Fruit fly (Drosophila melanogaster) whole organism, wandering third instar larva: Measurements from ENCODE around the gene CG31100.
A peak's percentile ranks its signal among the peaks of the same experiment; 100 is the strongest.

ENCODE experiments used
- CG32264 ChIP-seq: fragments of 200-800 bp; sonication (Bioruptor generic); optimal IDR thresholded peaks from 2 replicates; lab custom pipeline; 2016; ENCODE audit warnings: missing biosample characterization, missing genetic modification characterization
- CG9705 ChIP-seq: fragments of 200-800 bp; sonication (Bioruptor generic); optimal IDR thresholded peaks from 2 replicates; lab custom pipeline; 2018; ENCODE audit warnings: missing biosample characterization, mild to moderate bottlenecking, missing genetic modification characterization
- CrebA ChIP-seq: fragments of 200-800 bp; sonication (Bioruptor generic); optimal IDR thresholded peaks from 2 replicates; lab custom pipeline; 2016; ENCODE audit warnings: missing biosample characterization, mild to moderate bottlenecking, missing genetic modification characterization, borderline replicate concordance
- Dfd ChIP-seq: fragments of >200 bp; optimal IDR thresholded peaks from 2 replicates; lab custom pipeline; 2017; ENCODE audit warnings: missing biosample characterization, missing genetic modification characterization
- Dif ChIP-seq: fragments of 200-275, 200-300 bp; sonication (Bioruptor generic); optimal IDR thresholded peaks from 2 replicates; lab custom pipeline; 2018; ENCODE audit warnings: missing biosample characterization, missing genetic modification characterization; ENCODE audit not compliant: partially characterized antibody
- GATAd ChIP-seq: sonication (Bioruptor generic); optimal IDR thresholded peaks from 2 replicates; lab custom pipeline; 2016; ENCODE audit warnings: missing biosample characterization, missing genetic modification characterization
- HLH106 ChIP-seq: fragments of 200-800 bp; optimal IDR thresholded peaks from 3 replicates; lab custom pipeline; 2019; ENCODE audit warnings: missing biosample characterization, mild to moderate bottlenecking, missing genetic modification characterization, moderate library complexity
- Hnf4 ChIP-seq: fragments of 200-800 bp; sonication (Bioruptor generic); optimal IDR thresholded peaks from 2 replicates; lab custom pipeline; 2016; ENCODE audit warnings: missing biosample characterization, mild to moderate bottlenecking, missing genetic modification characterization
- Hr78 ChIP-seq: fragments of >200 bp; optimal IDR thresholded peaks from 2 replicates; lab custom pipeline; 2017; ENCODE audit warnings: missing biosample characterization, missing genetic modification characterization
- Hr83 ChIP-seq: fragments of 200-300 bp; sonication (Bioruptor generic); optimal IDR thresholded peaks from 2 replicates; lab custom pipeline; 2016; ENCODE audit warnings: missing biosample characterization, mild to moderate bottlenecking, missing genetic modification characterization, moderate library complexity; ENCODE audit not compliant: poor library complexity, severe bottlenecking
- Jra ChIP-seq: sonication (Bioruptor generic); optimal IDR thresholded peaks from 2 replicates; lab custom pipeline; 2016; ENCODE audit warnings: missing biosample characterization, missing genetic modification characterization
- Mio ChIP-seq: sonication (Bioruptor generic); optimal IDR thresholded peaks from 2 replicates; lab custom pipeline; 2016; ENCODE audit warnings: missing biosample characterization, missing genetic modification characterization
- Myc ChIP-seq: fragments of >200 bp; optimal IDR thresholded peaks from 2 replicates; lab custom pipeline; 2017
- N ChIP-seq: fragments of >200 bp; optimal IDR thresholded peaks from 2 replicates; lab custom pipeline; 2018; ENCODE audit warnings: missing biosample characterization, missing external identifiers, missing genetic modification characterization
- OdsH ChIP-seq: fragments of 200-800 bp; sonication (Bioruptor generic); optimal IDR thresholded peaks from 2 replicates; lab custom pipeline; 2016; ENCODE audit warnings: missing biosample characterization, mild to moderate bottlenecking, missing genetic modification characterization
- Rel ChIP-seq, 2 experiments: fragments of 200-800 bp; sonication (Bioruptor generic) in 1 of 2; optimal IDR thresholded peaks; 2 replicates in 1 of 2; 3 replicates in 1 of 2; lab custom pipeline; 2016 to 2019; ENCODE audit warnings: mild to moderate bottlenecking in 2 of 2, missing biosample characterization in 2 of 2, missing genetic modification characterization in 2 of 2, moderate library complexity in 1 of 2
- Sp1 ChIP-seq: fragments of 200-800 bp; sonication (Bioruptor generic); optimal IDR thresholded peaks from 3 replicates; lab custom pipeline; 2019; ENCODE audit warnings: missing biosample characterization, mild to moderate bottlenecking, missing genetic modification characterization, moderate library complexity
- Vsx2 ChIP-seq: fragments of 200-300, 225-300 bp; sonication (Bioruptor generic); optimal IDR thresholded peaks from 2 replicates; lab custom pipeline; 2018; ENCODE audit warnings: missing biosample characterization, missing genetic modification characterization; ENCODE audit not compliant: partially characterized antibody
- br ChIP-seq: fragments of 200-800 bp; sonication (Bioruptor generic); optimal IDR thresholded peaks from 2 replicates; lab custom pipeline; 2016; ENCODE audit warnings: missing biosample characterization, missing genetic modification characterization
- brk ChIP-seq: fragments of 200-800 bp; sonication (Bioruptor generic); optimal IDR thresholded peaks from 2 replicates; lab custom pipeline; 2016; ENCODE audit warnings: missing biosample characterization, mild to moderate bottlenecking, missing genetic modification characterization
- dl ChIP-seq, 2 experiments: fragments of 175-275, 200-275 bp in 1 of 2; fragments of 200-275 bp in 1 of 2; sonication (Bioruptor generic); optimal IDR thresholded peaks; lab custom pipeline; 2018; ENCODE audit warnings: mild to moderate bottlenecking in 2 of 2, missing biosample characterization in 2 of 2, missing genetic modification characterization in 2 of 2, moderate library complexity in 2 of 2; ENCODE audit not compliant: partially characterized antibody in 2 of 2, insufficient read depth in 1 of 2
- dmrt93B ChIP-seq: fragments of 200-800 bp; sonication (Bioruptor generic); optimal IDR thresholded peaks from 2 replicates; lab custom pipeline; 2018; ENCODE audit warnings: missing biosample characterization, mild to moderate bottlenecking, missing genetic modification characterization
- dsf ChIP-seq: sonication (Bioruptor generic); optimal IDR thresholded peaks from 2 replicates; lab custom pipeline; 2016; ENCODE audit warnings: missing biosample characterization, missing genetic modification characterization, borderline replicate concordance
- ey ChIP-seq: fragments of 200-800 bp; sonication (Bioruptor generic); optimal IDR thresholded peaks from 2 replicates; lab custom pipeline; 2016; ENCODE audit warnings: missing biosample characterization, missing genetic modification characterization
- foxo ChIP-seq, 2 experiments: fragments of 200-800 bp; sonication (Bioruptor generic); optimal IDR thresholded peaks; 2 replicates in 1 of 2; 3 replicates in 1 of 2; lab custom pipeline; 2016 to 2017; ENCODE audit warnings: missing biosample characterization in 2 of 2, missing genetic modification characterization in 2 of 2
- fru ChIP-seq: fragments of 200-800 bp; sonication (Bioruptor generic); optimal IDR thresholded peaks from 3 replicates; lab custom pipeline; 2016; ENCODE audit warnings: missing biosample characterization, mild to moderate bottlenecking, missing genetic modification characterization
- h ChIP-seq: fragments of 200-800 bp; sonication (Bioruptor generic); optimal IDR thresholded peaks from 3 replicates; lab custom pipeline; 2016; ENCODE audit warnings: missing biosample characterization, mild to moderate bottlenecking, missing genetic modification characterization
- jim ChIP-seq: fragments of 175-275, 200-325 bp; sonication (Bioruptor generic); optimal IDR thresholded peaks from 2 replicates; lab custom pipeline; 2016; ENCODE audit warnings: missing biosample characterization, mild to moderate bottlenecking, missing genetic modification characterization
- lola ChIP-seq: fragments of >200 bp; optimal IDR thresholded peaks from 2 replicates; lab custom pipeline; 2017; ENCODE audit warnings: missing biosample characterization, missing genetic modification characterization
- pan ChIP-seq: fragments of >200 bp; optimal IDR thresholded peaks from 2 replicates; lab custom pipeline; 2017
- psq ChIP-seq: fragments of 200-800 bp; sonication (Bioruptor generic); optimal IDR thresholded peaks from 3 replicates; lab custom pipeline; 2017; ENCODE audit warnings: missing biosample characterization, mild to moderate bottlenecking, missing genetic modification characterization, moderate library complexity
- rgr ChIP-seq: fragments of 200-800 bp; sonication (Bioruptor generic); optimal IDR thresholded peaks from 3 replicates; lab custom pipeline; 2016; ENCODE audit warnings: missing biosample characterization, mild to moderate bottlenecking, missing genetic modification characterization
- sage ChIP-seq: fragments of 200-800 bp; sonication (Bioruptor generic); optimal IDR thresholded peaks from 2 replicates; lab custom pipeline; 2016; ENCODE audit warnings: missing biosample characterization, mild to moderate bottlenecking, missing genetic modification characterization
- sv ChIP-seq: fragments of 200-800 bp; sonication (Bioruptor generic); optimal IDR thresholded peaks from 3 replicates; lab custom pipeline; 2016; ENCODE audit warnings: missing biosample characterization, missing genetic modification characterization
- tai ChIP-seq: sonication (Bioruptor generic); optimal IDR thresholded peaks from 2 replicates; lab custom pipeline; 2016; ENCODE audit warnings: missing biosample characterization, missing genetic modification characterization
- usp ChIP-seq: fragments of >200 bp; optimal IDR thresholded peaks from 2 replicates; lab custom pipeline; 2017; ENCODE audit warnings: missing biosample characterization, missing genetic modification characterization
- woc ChIP-seq: sonication (Bioruptor generic); optimal IDR thresholded peaks from 2 replicates; lab custom pipeline; 2016; ENCODE audit warnings: missing biosample characterization, mild to moderate bottlenecking, missing genetic modification characterization

The CG31100 gene

DNA sequence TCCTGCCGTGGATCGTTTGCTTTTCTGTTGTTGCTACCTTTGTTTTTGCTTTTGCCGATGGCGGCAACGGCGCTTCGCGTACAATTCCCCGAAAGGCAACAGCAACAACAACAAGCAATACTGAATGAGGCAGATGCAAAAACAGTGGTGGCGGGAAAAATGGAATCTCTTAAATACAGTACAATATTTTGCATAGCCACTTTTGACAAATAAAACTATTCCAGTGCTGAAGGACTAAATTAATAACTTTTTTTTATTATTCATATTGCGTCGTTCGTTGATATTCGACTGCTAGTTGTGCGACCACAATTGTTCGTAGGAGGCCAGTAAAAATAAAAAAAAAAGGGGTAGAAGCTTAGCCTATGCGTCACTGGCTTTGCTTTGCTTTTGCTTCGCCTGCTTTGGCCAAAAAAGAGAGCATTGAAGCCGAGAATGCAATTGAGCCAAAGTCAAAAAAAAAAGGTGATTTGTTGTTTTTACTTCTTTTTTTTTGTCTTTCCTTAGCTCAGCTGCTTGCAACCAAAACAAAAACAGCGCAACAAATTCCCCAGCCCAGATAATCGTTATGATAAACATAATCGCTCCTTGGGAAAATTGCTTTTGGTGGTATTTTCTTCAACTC is 28.5 kb upstream of the CG31100 start:
- no peak for TF ChIP-seq Dif (GFP tag; lab: Kevin White, UChicago)
- peak; percentile 94 for TF ChIP-seq woc
- peak; percentile 98 for TF ChIP-seq br (GFP tag; lab: Kevin White, UChicago)
- TF ChIP-seq lola (GFP tag; lab: Kevin White, UChicago), result no peak
- no peak for TF ChIP-seq CrebA (GFP tag; lab: Kevin White, UChicago)
- peak; percentile 98 for TF ChIP-seq OdsH (GFP tag; lab: Kevin White, UChicago)
- peak; percentile 97 for TF ChIP-seq Rel (GFP tag; optimal IDR thresholded peaks at IDR 0.05; lab: Kevin White, UChicago)
- TF ChIP-seq Rel (tag; optimal IDR thresholded peaks at IDR 0.05; lab: Kevin White, UChicago), result peak; percentile 74
- peak; percentile 95 for TF ChIP-seq Jra (GFP tag; lab: Kevin White, UChicago)
- no peak for TF ChIP-seq Myc (lab: Kevin White, UChicago)
- no peak for TF ChIP-seq Hr78 (GFP tag; lab: Kevin White, UChicago)
- TF ChIP-seq pan, result no peak
- peak; percentile 98 for TF ChIP-seq ey
- TF ChIP-seq N (GFP tag; lab: Kevin White, UChicago), result no peak
- peak; percentile 99 for TF ChIP-seq h (GFP tag; lab: Kevin White, UChicago)
- TF ChIP-seq psq, result peak; percentile 96
- TF ChIP-seq Hnf4 (GFP tag; lab: Kevin White, UChicago), result peak; percentile 95
- TF ChIP-seq brk (GFP tag; lab: Kevin White, UChicago), result peak; percentile 93
- TF ChIP-seq CG9705, result peak; percentile 72
- peak; percentile 92 for TF ChIP-seq CG32264
- peak; percentile 86 for TF ChIP-seq sv (GFP tag; lab: Kevin White, UChicago)
- TF ChIP-seq sage, result peak; percentile 90
- peak; percentile 98 for TF ChIP-seq rgr (GFP tag; lab: Kevin White, UChicago)
- peak; percentile 89 for TF ChIP-seq tai (GFP tag; lab: Kevin White, UChicago)
- peak; percentile 93 for TF ChIP-seq Sp1 (GFP tag; lab: Kevin White, UChicago)
- peak; percentile 83 for TF ChIP-seq dsf
- peak; percentile 78 for TF ChIP-seq GATAd (GFP tag; lab: Kevin White, UChicago)
- TF ChIP-seq dl (GFP tag; optimal IDR thresholded peaks at IDR 0.05; lab: Kevin White, UChicago; ENCODE audit: insufficient read depth in 1 of 2, partially characterized antibody in 2 of 2), result no peak
- peak; percentile 63 for TF ChIP-seq Mio (GFP tag; lab: Kevin White, UChicago)
- TF ChIP-seq HLH106 (tag; lab: Kevin White, UChicago), result peak; percentile 95
- peak; percentile 49 for TF ChIP-seq Hr83 (GFP tag; lab: Kevin White, UChicago)
- TF ChIP-seq jim (GFP tag; lab: Kevin White, UChicago), result no peak
- TF ChIP-seq Vsx2 (GFP tag; lab: Kevin White, UChicago), result no peak
- peak; percentile 92 to 98 for TF ChIP-seq foxo (GFP tag; optimal IDR thresholded peaks at IDR 0.05; lab: Kevin White, UChicago)
- TF ChIP-seq Dfd (GFP tag; lab: Kevin White, UChicago), result no peak
- TF ChIP-seq dmrt93B (GFP tag; lab: Kevin White, UChicago), result peak; percentile 93
- peak; percentile 98 for TF ChIP-seq fru (GFP tag; lab: Kevin White, UChicago)

DNA sequence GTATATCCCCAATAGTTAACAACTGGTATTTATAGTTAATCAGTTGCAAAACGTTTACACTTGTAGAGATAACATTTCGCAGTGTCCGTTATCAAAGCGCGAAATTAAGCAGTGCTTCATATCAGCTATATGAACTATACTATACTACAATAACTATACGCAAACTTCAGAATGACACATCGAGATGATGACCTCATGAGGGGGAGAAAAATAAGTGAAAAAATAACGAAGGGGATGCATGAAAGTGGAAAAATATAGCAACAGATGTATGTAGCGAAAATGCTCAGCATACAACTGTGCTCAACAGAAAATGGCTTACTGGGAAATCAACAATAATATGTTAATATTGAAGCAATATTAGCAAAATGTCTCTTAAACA is 27.3 kb upstream of the CG31100 start:
- TF ChIP-seq N (GFP tag; lab: Kevin White, UChicago), result no peak
- TF ChIP-seq CG9705, result no peak
- no peak for TF ChIP-seq Hr78 (GFP tag; lab: Kevin White, UChicago)
- no peak for TF ChIP-seq Rel (GFP tag; optimal IDR thresholded peaks at IDR 0.05; lab: Kevin White, UChicago)
- TF ChIP-seq Rel (tag; optimal IDR thresholded peaks at IDR 0.05; lab: Kevin White, UChicago), result no peak
- TF ChIP-seq Hr83 (GFP tag; lab: Kevin White, UChicago), result no peak
- TF ChIP-seq Vsx2 (GFP tag; lab: Kevin White, UChicago), result no peak
- no peak for TF ChIP-seq Sp1 (GFP tag; lab: Kevin White, UChicago)
- no peak for TF ChIP-seq usp
- no peak for TF ChIP-seq CrebA (GFP tag; lab: Kevin White, UChicago)
- no peak for TF ChIP-seq HLH106 (tag; lab: Kevin White, UChicago)
- TF ChIP-seq jim (GFP tag; lab: Kevin White, UChicago), result no peak
- TF ChIP-seq Hnf4 (GFP tag; lab: Kevin White, UChicago), result no peak
- TF ChIP-seq Jra (GFP tag; lab: Kevin White, UChicago), result no peak
- TF ChIP-seq Myc (lab: Kevin White, UChicago), result no peak
- TF ChIP-seq dl (GFP tag; optimal IDR thresholded peaks at IDR 0.05; lab: Kevin White, UChicago; ENCODE audit: insufficient read depth in 1 of 2, partially characterized antibody in 2 of 2), result no peak
- no peak for TF ChIP-seq lola (GFP tag; lab: Kevin White, UChicago)
- TF ChIP-seq Dif (GFP tag; lab: Kevin White, UChicago), result no peak
- no peak for TF ChIP-seq brk (GFP tag; lab: Kevin White, UChicago)
- TF ChIP-seq rgr (GFP tag; lab: Kevin White, UChicago), result no peak
- no peak for TF ChIP-seq ey
